Worm (Caenorhabditis elegans) whole organism, early embryonic: Measurements from ENCODE around the gene B0310.2.

Source experiments
- B0310.2 ChIP-seq: sonication (generic microtip); optimal IDR thresholded peaks from 2 replicates; lab custom pipeline; 2016; ENCODE audit warnings: mild to moderate bottlenecking, missing genetic modification characterization, missing compliant biosample characterization
- F13C5.2 ChIP-seq: sonication (generic microtip); optimal IDR thresholded peaks from 2 replicates; lab custom pipeline; 2017; ENCODE audit warnings: mild to moderate bottlenecking, missing genetic modification characterization, inconsistent platforms, missing compliant biosample characterization
- aly-1 ChIP-seq: sonication (generic microtip); optimal IDR thresholded peaks from 2 replicates; lab custom pipeline; 2016; ENCODE audit warnings: missing genetic modification characterization, missing compliant biosample characterization
- ama-1 ChIP-seq: fragments of 150-350 bp; optimal IDR thresholded peaks from 2 replicates; lab custom pipeline; 2014
- ceh-13 ChIP-seq: fragments of 200-800 bp; sonication (Bioruptor generic); optimal IDR thresholded peaks from 2 replicates; lab custom pipeline; 2018; ENCODE audit warnings: mild to moderate bottlenecking, missing genetic modification characterization, missing compliant biosample characterization
- hmg-4 ChIP-seq: fragments of 200-800 bp; sonication (Bioruptor generic); optimal IDR thresholded peaks from 2 replicates; lab custom pipeline; 2018; ENCODE audit warnings: mild to moderate bottlenecking, missing genetic modification characterization, missing compliant biosample characterization
- hnd-1 ChIP-seq: sonication (generic microtip); optimal IDR thresholded peaks from 2 replicates; lab custom pipeline; 2016; ENCODE audit warnings: missing genetic modification characterization, missing compliant biosample characterization
- sea-1 ChIP-seq: fragments of 200-800 bp; sonication (Bioruptor generic); conservative IDR thresholded peaks from 2 replicates; pipeline ENCODE4 v1.3.6; 2022; ENCODE audit warnings: missing genetic modification characterization, missing compliant biosample characterization

- TF ChIP-seq B0310.2 (tag; lab: Kevin White, UChicago) (no peak), sea-1 (no peak), ama-1 (lab: Kevin White, UChicago) (no peak), hmg-4 (GFP tag; lab: Kevin White, UChicago) (no peak), F13C5.2 (tag; lab: Kevin White, UChicago) (no peak), aly-1 (no peak), ceh-13 (GFP tag; lab: Kevin White, UChicago) (no peak), hnd-1 (no peak)
Measured at ce11 chrX:460351-460750, 46.4 kb downstream of the B0310.2 start, which contains the start of gene aagr-4.
